Worm (Caenorhabditis elegans) whole organism, L4 larva: ENCODE results near the gene fbxa-118.

Experiments
- D1046.2 ChIP-seq: fragments of 200-800 bp; sonication (Bioruptor generic); IDR thresholded peaks from 2 replicates; pipeline ENCODE4 v1.3.6; 2022; ENCODE audit warnings: missing genetic modification characterization, missing compliant biosample characterization
- F10B5.3 ChIP-seq: sonication (generic microtip); optimal IDR thresholded peaks from 2 replicates; lab custom pipeline; 2016; ENCODE audit warnings: mild to moderate bottlenecking, missing genetic modification characterization, missing compliant biosample characterization
- F26F4.8 ChIP-seq: fragments of 200-800 bp; sonication (Bioruptor generic); conservative IDR thresholded peaks from 2 replicates; pipeline ENCODE4 v1.3.6; 2022; ENCODE audit warnings: missing genetic modification characterization, missing compliant biosample characterization
- T26A8.4 ChIP-seq: fragments of 200-800 bp; sonication (Bioruptor generic); IDR thresholded peaks from 2 replicates; pipeline ENCODE4 v1.3.6; 2022; ENCODE audit warnings: missing genetic modification characterization, missing compliant biosample characterization
- ZK337.2 ChIP-seq: fragments of 200-800 bp; sonication (Bioruptor generic); IDR thresholded peaks from 2 replicates; pipeline ENCODE4 v1.3.6; 2022; ENCODE audit warnings: missing genetic modification reagents, missing genetic modification characterization, missing compliant biosample characterization
- aha-1 ChIP-seq: fragments of 150-350 bp; peaks from one replicate; lab custom pipeline; 2014; ENCODE audit warnings: missing biosample characterization, missing genetic modification characterization
- aly-2 ChIP-seq: sonication (generic microtip); optimal IDR thresholded peaks from 2 replicates; lab custom pipeline; 2018; ENCODE audit warnings: missing biosample characterization, missing genetic modification characterization
- ama-1 ChIP-seq: fragments of 150-350 bp; optimal IDR thresholded peaks from 2 replicates; lab custom pipeline; 2014; ENCODE audit warnings: inconsistent platforms, mixed read lengths
- ceh-44 ChIP-seq: fragments of 200-800 bp; sonication (Bioruptor generic); IDR thresholded peaks from 2 replicates; pipeline ENCODE4 v1.3.6; 2022; ENCODE audit warnings: missing genetic modification reagents, missing genetic modification characterization, missing compliant biosample characterization
- daf-12 ChIP-seq: fragments of 150-350 bp; optimal IDR thresholded peaks from 2 replicates; lab custom pipeline; 2014; ENCODE audit warnings: missing biosample characterization, missing genetic modification reagents, missing genetic modification characterization
- dmd-9 ChIP-seq: fragments of 200-800 bp; sonication (Bioruptor generic); IDR thresholded peaks from 2 replicates; pipeline ENCODE4 v1.3.6; 2022; ENCODE audit warnings: missing genetic modification reagents, missing genetic modification characterization, missing compliant biosample characterization
- duxl-1 ChIP-seq: sonication (generic microtip); optimal IDR thresholded peaks from 2 replicates; lab custom pipeline; 2016; ENCODE audit warnings: mild to moderate bottlenecking, missing genetic modification characterization, moderate library complexity, missing compliant biosample characterization; ENCODE audit not compliant: poor library complexity
- dve-1 ChIP-seq: sonication (generic microtip); optimal IDR thresholded peaks from 2 replicates; lab custom pipeline; 2017; ENCODE audit warnings: antibody characterized with exemption, mild to moderate bottlenecking, missing genetic modification characterization, missing compliant biosample characterization; ENCODE audit not compliant: insufficient read depth
- fkh-10 ChIP-seq: fragments of 150-350 bp; optimal IDR thresholded peaks from 2 replicates; lab custom pipeline; 2014; ENCODE audit warnings: missing biosample characterization, missing genetic modification reagents, missing genetic modification characterization
- hmg-1.1 ChIP-seq: fragments of 200-800 bp; sonication (Bioruptor generic); IDR thresholded peaks from 2 replicates; pipeline ENCODE4 v1.3.6; 2022; ENCODE audit warnings: missing genetic modification reagents, missing genetic modification characterization, missing compliant biosample characterization
- lim-7 ChIP-seq: fragments of 200-800 bp; sonication (Bioruptor generic); IDR thresholded peaks from 2 replicates; pipeline ENCODE4 v1.3.6; 2022; ENCODE audit warnings: missing genetic modification characterization, missing compliant biosample characterization
- lin-38 ChIP-seq: fragments of 200-800 bp; sonication (Bioruptor generic); IDR thresholded peaks from 2 replicates; pipeline ENCODE4 v1.3.6; 2022; ENCODE audit warnings: missing genetic modification reagents, missing genetic modification characterization, missing compliant biosample characterization
- lin-39 ChIP-seq: fragments of 150-350 bp; optimal IDR thresholded peaks from 2 replicates; lab custom pipeline; 2014; ENCODE audit warnings: missing biosample characterization, missing genetic modification reagents, missing genetic modification characterization
- lir-3 ChIP-seq: sonication (generic microtip); optimal IDR thresholded peaks from 2 replicates; lab custom pipeline; 2016; ENCODE audit warnings: mild to moderate bottlenecking, missing genetic modification characterization, missing compliant biosample characterization
- madf-5 ChIP-seq, 2 experiments: fragments of 200-800 bp; sonication (Bioruptor generic); IDR thresholded peaks; 2 replicates each; pipeline ENCODE4 v1.3.6; 2022; ENCODE audit warnings: missing compliant biosample characterization in 2 of 2, missing genetic modification characterization in 2 of 2
- mdt-29 ChIP-seq: fragments of 200-800 bp; sonication (Bioruptor generic); IDR thresholded peaks from 2 replicates; pipeline ENCODE4 v1.3.6; 2022; ENCODE audit warnings: missing genetic modification reagents, missing genetic modification characterization, missing compliant biosample characterization
- nhr-11 ChIP-seq: fragments of 150-350 bp; optimal IDR thresholded peaks from 2 replicates; lab custom pipeline; 2014; ENCODE audit warnings: missing biosample characterization, missing genetic modification characterization
- nhr-28 ChIP-seq: fragments of 150-350 bp; optimal IDR thresholded peaks from 2 replicates; lab custom pipeline; 2014; ENCODE audit warnings: missing biosample characterization, missing genetic modification characterization
- nhr-6 ChIP-seq: fragments of 150-350 bp; optimal IDR thresholded peaks from 2 replicates; lab custom pipeline; 2014; ENCODE audit warnings: missing biosample characterization, missing genetic modification characterization
- php-3 ChIP-seq: fragments of 200-800 bp; sonication (Bioruptor generic); IDR thresholded peaks from 2 replicates; pipeline ENCODE4 v1.3.6; 2022; ENCODE audit warnings: missing genetic modification reagents, missing genetic modification characterization, missing compliant biosample characterization
- rbr-2 ChIP-seq: sonication (generic microtip); optimal IDR thresholded peaks from 2 replicates; lab custom pipeline; 2016; ENCODE audit warnings: missing genotype, missing genetic modification characterization, missing compliant biosample characterization
- set-16 ChIP-seq: fragments of 200-800 bp; sonication (Bioruptor generic); IDR thresholded peaks from 2 replicates; pipeline ENCODE4 v1.3.6; 2022; ENCODE audit warnings: missing genetic modification reagents, missing genetic modification characterization, missing compliant biosample characterization
- skn-1 ChIP-seq: fragments of 150-350 bp; optimal IDR thresholded peaks from 2 replicates; lab custom pipeline; 2014; ENCODE audit warnings: missing biosample characterization, missing genetic modification characterization
- unc-130 ChIP-seq: sonication (generic microtip); optimal IDR thresholded peaks from 2 replicates; lab custom pipeline; 2016; ENCODE audit warnings: missing genetic modification reagents, missing genetic modification characterization, missing compliant biosample characterization
- zag-1 ChIP-seq: fragments of 150-350 bp; optimal IDR thresholded peaks from 2 replicates; lab custom pipeline; 2014; ENCODE audit warnings: missing biosample characterization, missing genetic modification characterization

The fbxa-118 gene

DNA sequence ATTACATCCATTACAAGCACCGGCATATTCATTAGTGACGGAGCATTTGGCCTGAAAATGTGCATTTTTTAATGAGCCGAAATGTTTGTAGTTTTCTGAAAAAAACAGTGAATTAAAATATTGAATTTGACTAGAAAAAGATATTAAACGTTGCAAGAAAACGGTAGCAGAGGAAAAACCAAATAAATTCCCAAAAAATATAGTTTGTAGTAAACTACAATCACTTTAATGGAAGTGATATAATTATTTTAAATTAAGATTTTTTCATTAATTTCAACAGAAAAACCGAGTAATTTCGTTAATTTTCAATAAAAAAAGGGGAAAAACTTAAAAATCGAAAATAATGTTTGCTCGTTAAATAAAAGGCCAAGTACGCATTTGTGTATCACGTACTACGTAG is 5.5 kb downstream of the fbxa-118 start, which contains the start of gene M162.15:
Gene M162.15, minus strand, starts transcription at position 101 of the 400 bp plus-strand sequence.
- TF ChIP-seq skn-1 (tag; lab: Kevin White, UChicago) (no peak), aly-2 (tag; lab: Kevin White, UChicago) (no peak), mdt-29 (GFP tag; lab: Robert Waterston, UW) (no peak), dmd-9 (GFP tag; lab: Robert Waterston, UW) (no peak), nhr-6 (tag; lab: Kevin White, UChicago) (no peak), ama-1 (lab: Kevin White, UChicago) (no peak)

DNA sequence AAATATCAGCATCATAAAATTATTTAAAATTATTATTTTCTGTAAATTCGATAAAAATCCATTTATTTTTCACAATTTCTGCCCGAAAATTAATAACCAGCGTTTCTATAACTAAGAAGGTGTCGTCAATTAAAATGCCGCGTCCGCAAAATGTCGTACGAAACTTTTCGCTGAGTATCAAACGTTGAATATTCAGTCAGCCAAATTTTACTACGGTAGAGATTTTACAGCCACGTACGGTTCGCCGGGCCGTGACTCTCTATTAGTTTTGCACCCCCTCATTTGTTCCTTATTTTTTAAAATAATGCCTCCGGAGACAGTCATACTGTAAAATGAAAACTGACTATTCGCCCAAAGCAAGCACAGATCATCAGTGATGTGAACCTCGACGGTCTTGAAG is 6.3 kb downstream of the fbxa-118 start:
- TF ChIP-seq unc-130 (GFP tag; lab: Kevin White, UChicago) = peak; percentile 49

DNA sequence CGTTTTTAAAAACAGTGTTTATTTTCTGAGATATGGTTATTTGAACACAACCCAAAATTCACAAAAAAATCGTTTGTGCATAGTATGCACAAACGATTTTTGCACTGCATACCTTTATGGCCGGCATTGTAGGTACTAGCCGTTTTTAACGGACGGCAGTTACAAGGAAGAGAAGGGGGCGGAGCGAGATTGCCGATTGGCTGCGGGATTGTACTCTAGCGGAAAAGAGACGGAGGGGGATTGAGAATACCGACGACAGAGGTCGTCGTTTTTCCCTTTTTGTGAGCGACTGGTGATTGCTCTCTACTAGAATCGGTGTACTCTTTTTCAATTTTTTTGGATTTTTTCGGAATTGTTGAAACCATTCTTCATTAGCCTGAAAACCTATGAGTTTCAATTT is 9.4 kb downstream of the fbxa-118 start:
- TF ChIP-seq php-3 (GFP tag; lab: Robert Waterston, UW) (no peak), madf-5 (GFP tag; IDR thresholded peaks at IDR 0.05; lab: Robert Waterston, UW) (no peak), hmg-1.1 (GFP tag; lab: Robert Waterston, UW) (no peak), F10B5.3 (tag; lab: Kevin White, UChicago) (no peak), nhr-6 (tag; lab: Kevin White, UChicago) (no peak), T26A8.4 (no peak), duxl-1 (tag; lab: Kevin White, UChicago) (peak; percentile 54), nhr-28 (tag; lab: Kevin White, UChicago) (no peak)
- TF ChIP-seq, all 104 proteins: peak for 1

DNA sequence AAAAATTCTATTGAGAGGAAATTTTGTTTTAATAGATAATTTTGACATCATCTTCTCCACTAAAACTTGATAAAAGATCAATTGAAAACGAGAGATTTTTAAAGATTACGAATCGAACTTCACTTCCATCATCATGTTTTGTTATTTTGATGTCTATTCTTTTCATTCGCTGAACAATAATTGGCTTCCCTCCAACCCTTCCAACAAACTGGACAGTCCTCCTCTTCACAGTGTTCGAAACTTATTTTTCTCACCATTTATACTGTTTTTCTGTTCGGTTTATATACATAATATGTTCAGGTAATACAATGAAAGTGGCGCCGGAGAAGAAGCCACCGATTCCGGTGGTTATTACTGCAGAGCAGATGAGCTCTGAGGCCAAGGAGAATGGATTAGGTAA is 16.4 kb downstream of the fbxa-118 start, which contains the start of gene M162.5:
Gene M162.5, plus strand, starts transcription at position 301 of the 400 bp plus-strand sequence.
- TF ChIP-seq aha-1 (tag; lab: Kevin White, UChicago) (peak; percentile 42), fkh-10 (GFP tag; lab: Kevin White, UChicago) (no peak)

DNA sequence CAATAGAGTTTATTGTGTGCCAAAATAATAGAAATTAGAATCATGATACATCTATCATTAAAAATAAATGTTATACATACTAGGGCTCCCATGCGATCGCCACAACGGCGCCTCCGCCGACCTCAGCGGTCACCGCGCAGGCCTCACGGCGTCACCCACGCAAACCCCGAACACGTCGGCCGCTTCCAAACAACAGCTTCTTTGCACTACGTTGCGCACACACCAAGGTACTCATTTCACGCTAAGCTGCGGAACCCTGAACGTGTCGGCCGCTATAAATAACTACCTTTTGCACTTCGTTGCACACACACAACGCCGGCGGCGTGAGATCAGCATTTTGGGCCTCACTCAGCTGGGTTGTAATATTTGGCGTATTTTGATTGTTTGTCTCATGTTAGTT is 17.8 kb downstream of the fbxa-118 start:
- TF ChIP-seq zag-1 (tag; lab: Kevin White, UChicago) = no peak
- TF ChIP-seq ZK337.2 (GFP tag; lab: Robert Waterston, UW) = no peak
- peak; percentile 77 for TF ChIP-seq set-16 (GFP tag; lab: Robert Waterston, UW)
- no peak for TF ChIP-seq F26F4.8 (GFP tag; lab: Robert Waterston, UW)
- no peak for TF ChIP-seq lir-3 (tag; lab: Kevin White, UChicago)
- peak; percentile 77 for TF ChIP-seq aha-1 (tag; lab: Kevin White, UChicago)

DNA sequence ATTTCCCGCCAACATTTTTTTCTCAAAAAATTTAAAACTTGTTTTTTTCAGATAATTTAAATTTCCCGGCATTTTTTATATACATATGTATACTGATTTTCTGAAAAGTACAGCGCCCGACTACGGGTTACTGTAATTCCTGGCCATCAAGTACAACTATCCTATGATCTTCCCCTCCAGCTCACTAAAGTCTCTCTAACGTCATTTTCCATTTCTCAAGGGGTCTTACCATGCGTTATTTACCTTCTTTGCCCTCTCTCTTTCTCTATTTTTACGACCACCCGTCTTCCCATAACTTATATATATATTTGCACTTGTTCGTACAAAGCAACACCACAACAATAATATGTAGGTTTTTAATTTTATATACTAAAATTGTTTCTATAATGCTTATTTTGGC is 20.9 kb downstream of the fbxa-118 start, which contains the start of gene W04E12.9:
Gene W04E12.9, plus strand, starts transcription at position 301 of the 400 bp plus-strand sequence.
- TF ChIP-seq daf-12 (tag; lab: Kevin White, UChicago) (no peak), lir-3 (tag; lab: Kevin White, UChicago) (no peak), F26F4.8 (GFP tag; lab: Robert Waterston, UW) (no peak), nhr-11 (tag; lab: Kevin White, UChicago) (no peak), skn-1 (tag; lab: Kevin White, UChicago) (no peak), ceh-44 (GFP tag; lab: Robert Waterston, UW) (no peak), set-16 (GFP tag; lab: Robert Waterston, UW) (no peak), lim-7 (no peak), lin-38 (GFP tag; lab: Robert Waterston, UW) (no peak), rbr-2 (tag; lab: Kevin White, UChicago) (no peak), ama-1 (lab: Kevin White, UChicago) (no peak), nhr-28 (tag; lab: Kevin White, UChicago) (no peak), hmg-1.1 (GFP tag; lab: Robert Waterston, UW) (no peak), D1046.2 (GFP tag; lab: Robert Waterston, UW) (no peak), lin-39 (tag; lab: Kevin White, UChicago) (no peak), dve-1 (tag; lab: Kevin White, UChicago) (no peak)
